Fruit fly (Drosophila melanogaster): ENCODE results near the gene RPA2.

Gene RPA2

DNA sequence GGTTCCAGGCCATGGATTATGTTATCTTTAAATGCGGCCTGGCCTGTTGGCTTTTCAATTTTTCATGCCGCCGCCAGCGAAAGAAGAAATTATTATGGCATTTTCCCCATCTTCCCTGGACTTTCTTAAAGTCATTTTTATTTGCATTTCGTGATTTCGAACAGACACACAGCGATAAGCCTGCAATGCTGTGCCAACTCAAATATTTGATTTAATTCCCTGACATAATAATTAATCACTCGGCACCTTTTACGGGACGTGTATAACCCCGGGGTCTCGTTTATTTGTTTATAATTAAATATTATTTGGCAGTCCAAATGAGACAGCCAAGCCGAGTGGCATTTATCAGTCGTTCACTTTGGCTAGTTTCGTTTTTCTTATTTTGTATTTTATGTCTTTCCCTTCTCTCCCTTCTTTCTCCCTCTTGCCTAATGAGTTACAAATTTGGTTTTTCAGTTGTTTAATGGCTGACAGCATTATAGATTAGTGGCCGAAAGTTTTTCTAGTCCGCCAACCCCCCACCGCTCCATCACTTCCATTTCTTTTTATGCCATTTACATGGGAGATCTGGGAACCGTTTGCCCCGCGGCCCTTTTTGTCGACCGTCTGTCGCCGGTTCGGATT lies 43.8 kb upstream of the RPA2 start (continued):
- TF ChIP-seq Meics (GFP tag; optimal IDR thresholded peaks at IDR 0.05) (no peak), CG18262 (tag; optimal IDR thresholded peaks at IDR 0.05) (peak; percentile 1), cg (GFP tag; optimal IDR thresholded peaks at IDR 0.05) (no peak), CG12071 (GFP tag; optimal IDR thresholded peaks at IDR 0.05) (no peak), Lim3 (GFP tag; IDR thresholded peaks at IDR 0.05) (no peak), CG6254 (GFP tag; optimal IDR thresholded peaks at IDR 0.05) (peak; percentile 7), Dp (GFP tag; optimal IDR thresholded peaks at IDR 0.05) (no peak), CG18619 (GFP tag; optimal IDR thresholded peaks at IDR 0.05) (no peak), danr (GFP tag; IDR thresholded peaks at IDR 0.05) (no peak), tgo (GFP tag; IDR thresholded peaks at IDR 0.05) (no peak), abd-A (tag; optimal IDR thresholded peaks at IDR 0.05) (peak; percentile 81), Hr78 (GFP tag; optimal IDR thresholded peaks at IDR 0.05) (peak in 1 of 2 experiments; percentile 41), lov (optimal IDR thresholded peaks at IDR 0.05) (no peak), lov (GFP tag; IDR thresholded peaks at IDR 0.05) (no peak), bcd (GFP tag; optimal IDR thresholded peaks at IDR 0.05) (no peak), HLH54F (GFP tag; optimal IDR thresholded peaks at IDR 0.05) (no peak), Fer1 (GFP tag; optimal IDR thresholded peaks at IDR 0.05) (no peak), NFAT (GFP tag; IDR thresholded peaks at IDR 0.05) (no peak), ems (GFP tag; optimal IDR thresholded peaks at IDR 0.05) (no peak), crol (GFP tag; IDR thresholded peaks at IDR 0.05) (peak; percentile 60; the same call in 1 of the 2 replicates), CG18011 (GFP tag; optimal IDR thresholded peaks at IDR 0.05) (no peak), dmrt11E (tag; optimal IDR thresholded peaks at IDR 0.05) (peak; percentile 26), CG15479 (GFP tag; optimal IDR thresholded peaks at IDR 0.05) (no peak), Sox100B (GFP tag; optimal IDR thresholded peaks at IDR 0.05) (no peak), CG2712 (tag; optimal IDR thresholded peaks at IDR 0.05) (peak; percentile 11), croc (GFP tag; conservative IDR thresholded peaks at IDR 0.05) (no peak), amos (GFP tag; IDR thresholded peaks at IDR 0.05; ENCODE audit: partially characterized antibody) (no peak), eve (GFP tag; optimal IDR thresholded peaks at IDR 0.05) (peak in 1 of 2 experiments; percentile 60), Fer3 (tag; optimal IDR thresholded peaks at IDR 0.05) (no peak), ase (GFP tag; IDR thresholded peaks at IDR 0.05) (no peak), vvl (GFP tag; IDR thresholded peaks at IDR 0.05) (0 out of 2 replicates have a peak, but pooled peaks have one; percentile 4), Side (GFP tag; optimal IDR thresholded peaks at IDR 0.05) (no peak), CG12769 (tag; optimal IDR thresholded peaks at IDR 0.05) (peak; percentile 43), CG12299 (tag; optimal IDR thresholded peaks at IDR 0.05) (no peak), CG34224 (GFP tag; IDR thresholded peaks at IDR 0.05; ENCODE audit: partially characterized antibody) (no peak), oc (tag; optimal IDR thresholded peaks at IDR 0.05) (peak; percentile 48), sob (GFP tag; IDR thresholded peaks at IDR 0.05) (no peak), CG6813 (GFP tag; optimal IDR thresholded peaks at IDR 0.05) (peak; percentile 12), Blimp-1 (GFP tag; optimal IDR thresholded peaks at IDR 0.05) (peak; percentile 9), CG8478 (optimal IDR thresholded peaks at IDR 0.05) (no peak), CG3995 (GFP tag; optimal IDR thresholded peaks at IDR 0.05) (no peak), Med (GFP tag) (peak; percentile 54), sisA (GFP tag; IDR thresholded peaks at IDR 0.05) (no peak), CG15011 (GFP tag; optimal IDR thresholded peaks at IDR 0.05) (no peak), grau (tag; optimal IDR thresholded peaks at IDR 0.05) (no peak), Awh (GFP tag; IDR thresholded peaks at IDR 0.05) (peak; percentile 88), CG2202 (tag; optimal IDR thresholded peaks at IDR 0.05) (no peak), CG12219 (GFP tag; optimal IDR thresholded peaks at IDR 0.05) (no peak), Nf-YC (tag; optimal IDR thresholded peaks at IDR 0.05) (no peak), pros (GFP tag; optimal IDR thresholded peaks at IDR 0.05) (peak; percentile 54)
